Fruit fly (Drosophila melanogaster) whole organism, pupa: ENCODE measurements around the gene Sps2.

Experiments
- CG10348 ChIP-seq: fragments of 200-800 bp; sonication (Bioruptor generic); IDR thresholded peaks from 2 replicates; pipeline ENCODE4 v1.3.6; 2022; ENCODE audit warnings: missing biosample characterization, missing genetic modification characterization
- CG12605 ChIP-seq: fragments of 200-800 bp; sonication (Bioruptor generic); IDR thresholded peaks from 2 replicates; pipeline ENCODE4 v1.3.6; 2022; ENCODE audit warnings: missing biosample characterization, missing genetic modification characterization
- CG13204 ChIP-seq: fragments of 200-800 bp; sonication (Bioruptor generic); optimal IDR thresholded peaks from 2 replicates; lab custom pipeline; 2018; ENCODE audit warnings: missing biosample characterization, mild to moderate bottlenecking, missing genetic modification characterization, moderate library complexity
- CG14655 ChIP-seq: fragments of 200-800 bp; sonication (Bioruptor generic); optimal IDR thresholded peaks from 3 replicates; lab custom pipeline; 2017; ENCODE audit warnings: mild to moderate bottlenecking, missing biosample characterization, missing genetic modification reagents, missing genetic modification characterization
- CG15710 ChIP-seq: fragments of 200-800 bp; sonication (Bioruptor generic); optimal IDR thresholded peaks from 2 replicates; lab custom pipeline; 2018; ENCODE audit warnings: missing biosample characterization, mild to moderate bottlenecking, missing genetic modification characterization, moderate library complexity
- CG17806 ChIP-seq: fragments of 200-800 bp; sonication (Bioruptor generic); optimal IDR thresholded peaks from 2 replicates; lab custom pipeline; 2018; ENCODE audit warnings: missing biosample characterization, mild to moderate bottlenecking, missing genetic modification characterization, moderate library complexity
- CG32121 ChIP-seq: fragments of 200-800 bp; sonication (Bioruptor generic); IDR thresholded peaks from 2 replicates; pipeline ENCODE4 v1.3.6; 2022; ENCODE audit warnings: missing biosample characterization, missing genetic modification characterization
- CG34367 ChIP-seq: fragments of 200-800 bp; sonication (Bioruptor generic); optimal IDR thresholded peaks from 2 replicates; lab custom pipeline; 2018; ENCODE audit warnings: missing biosample characterization, mild to moderate bottlenecking, missing genetic modification characterization
- CG4496 ChIP-seq: fragments of 200-800 bp; sonication (Bioruptor generic); IDR thresholded peaks from 3 replicates; pipeline ENCODE4 v1.3.6; 2022; ENCODE audit warnings: missing biosample characterization, missing genetic modification characterization
- CG8159 ChIP-seq: fragments of 200-800 bp; sonication (Bioruptor generic); optimal IDR thresholded peaks from 3 replicates; lab custom pipeline; 2018; ENCODE audit warnings: missing biosample characterization, mild to moderate bottlenecking, missing genetic modification characterization, moderate library complexity
- CG8301 ChIP-seq: fragments of 200-800 bp; sonication (Bioruptor generic); optimal IDR thresholded peaks from 2 replicates; lab custom pipeline; 2018; ENCODE audit warnings: missing biosample characterization, mild to moderate bottlenecking, missing genetic modification characterization
- CG9948 ChIP-seq: fragments of 200-800 bp; sonication (Bioruptor generic); optimal IDR thresholded peaks from 2 replicates; lab custom pipeline; 2018; ENCODE audit warnings: missing biosample characterization, mild to moderate bottlenecking, missing genetic modification characterization, moderate library complexity
- D1 ChIP-seq: fragments of 200-800 bp; sonication (Bioruptor generic); optimal IDR thresholded peaks from 2 replicates; lab custom pipeline; 2018; ENCODE audit warnings: missing biosample characterization, mild to moderate bottlenecking, missing genetic modification characterization, moderate library complexity
- EcR ChIP-seq: fragments of 200-800 bp; sonication (Bioruptor generic); optimal IDR thresholded peaks from 3 replicates; lab custom pipeline; 2019; ENCODE audit warnings: missing biosample characterization, missing genetic modification characterization, mild to moderate bottlenecking, moderate library complexity, missing genetic modification reagents
- Ets98B ChIP-seq: fragments of 200-800 bp; sonication (Bioruptor generic); IDR thresholded peaks from 2 replicates; pipeline ENCODE4 v1.3.6; 2022; ENCODE audit warnings: missing biosample characterization, missing genetic modification characterization
- Pif1A ChIP-seq: fragments of 200-800 bp; sonication (Bioruptor generic); optimal IDR thresholded peaks from 3 replicates; lab custom pipeline; 2016; ENCODE audit warnings: missing biosample characterization, missing genetic modification characterization
- Pif1B ChIP-seq: fragments of 200-800 bp; sonication (Bioruptor generic); optimal IDR thresholded peaks from 3 replicates; lab custom pipeline; 2016; ENCODE audit warnings: missing biosample characterization, missing genetic modification characterization
- Snoo ChIP-seq: fragments of 200-800 bp; sonication (Bioruptor generic); optimal IDR thresholded peaks from 3 replicates; lab custom pipeline; 2017; ENCODE audit warnings: missing biosample characterization, mild to moderate bottlenecking, missing genetic modification characterization, inconsistent platforms
- fd96Ca ChIP-seq: fragments of 200-800 bp; sonication (Bioruptor generic); IDR thresholded peaks from 3 replicates; pipeline ENCODE4 v1.3.6; 2022; ENCODE audit warnings: missing biosample characterization, missing genetic modification characterization
- gl ChIP-seq: fragments of 200-800 bp; sonication (Bioruptor generic); optimal IDR thresholded peaks from 2 replicates; lab custom pipeline; 2018; ENCODE audit warnings: missing biosample characterization, mild to moderate bottlenecking, missing genetic modification characterization
- rn ChIP-seq: fragments of 200-800 bp; sonication (Bioruptor generic); IDR thresholded peaks from 2 replicates; pipeline ENCODE4 v1.3.6; 2022; ENCODE audit warnings: missing biosample characterization, missing genetic modification characterization

Gene Sps2

DNA sequence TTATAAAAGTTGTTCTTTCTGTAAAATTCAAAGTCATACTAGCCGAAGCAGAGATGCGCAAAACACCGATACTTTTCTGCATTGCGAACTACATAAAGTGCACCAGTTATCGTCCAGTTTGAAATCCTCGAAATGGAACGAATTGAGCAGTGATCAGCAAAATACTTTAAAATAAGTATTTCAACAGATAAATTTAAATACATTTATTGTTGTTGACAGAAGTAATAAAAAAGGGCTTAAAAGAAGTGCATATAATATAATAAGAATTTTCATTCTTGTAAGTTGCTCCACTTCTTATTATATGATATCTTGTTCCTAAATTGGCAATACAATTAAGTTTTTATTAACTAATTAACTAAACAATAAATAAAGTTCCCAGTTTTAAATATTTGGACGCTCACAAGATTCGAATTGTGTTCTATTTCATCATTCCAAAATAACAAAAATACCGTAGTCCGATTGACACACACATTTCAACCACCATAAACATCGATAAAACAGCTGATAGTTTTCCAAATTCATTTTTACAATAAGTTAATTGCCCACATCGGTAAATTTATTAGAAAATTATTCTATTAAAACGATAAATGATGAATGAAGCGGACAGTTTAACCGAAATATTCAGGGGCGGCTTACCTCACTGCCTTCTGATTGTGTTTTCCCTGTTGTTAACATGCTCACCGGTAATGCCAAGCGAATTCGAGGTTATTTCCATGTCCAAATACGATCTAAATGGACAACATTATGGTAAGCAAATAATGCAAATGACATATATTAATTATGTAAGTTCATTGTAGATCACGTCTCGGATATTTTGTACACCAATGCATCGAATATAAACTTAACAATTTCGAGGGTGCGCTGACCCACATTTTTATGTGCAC is 27.8 kb upstream of the Sps2 start, which contains the start of the genes Usp14 and CG4972:
Gene Usp14 (minus strand): TSS at position 70 of the 884 bp plus-strand sequence.
Gene CG4972 (plus strand): TSS at position 466 of the 884 bp plus-strand sequence.
- TF ChIP-seq CG13204 (no peak), fd96Ca (no peak), CG15710 (peak; percentile 24), EcR (GFP tag; lab: Kevin White, UChicago) (peak; percentile 27)

- TF ChIP-seq CG9948 (tag; lab: Kevin White, UChicago) = no peak
- no peak for TF ChIP-seq gl (tag; lab: Kevin White, UChicago)
- TF ChIP-seq Snoo (tag; lab: Kevin White, UChicago) = no peak
- no peak for TF ChIP-seq CG15710
- no peak for TF ChIP-seq Pif1A (GFP tag; lab: Kevin White, UChicago)
Measured at dm6 chr2L:10315888-10316287, 26.5 kb upstream of the Sps2 start.

DNA sequence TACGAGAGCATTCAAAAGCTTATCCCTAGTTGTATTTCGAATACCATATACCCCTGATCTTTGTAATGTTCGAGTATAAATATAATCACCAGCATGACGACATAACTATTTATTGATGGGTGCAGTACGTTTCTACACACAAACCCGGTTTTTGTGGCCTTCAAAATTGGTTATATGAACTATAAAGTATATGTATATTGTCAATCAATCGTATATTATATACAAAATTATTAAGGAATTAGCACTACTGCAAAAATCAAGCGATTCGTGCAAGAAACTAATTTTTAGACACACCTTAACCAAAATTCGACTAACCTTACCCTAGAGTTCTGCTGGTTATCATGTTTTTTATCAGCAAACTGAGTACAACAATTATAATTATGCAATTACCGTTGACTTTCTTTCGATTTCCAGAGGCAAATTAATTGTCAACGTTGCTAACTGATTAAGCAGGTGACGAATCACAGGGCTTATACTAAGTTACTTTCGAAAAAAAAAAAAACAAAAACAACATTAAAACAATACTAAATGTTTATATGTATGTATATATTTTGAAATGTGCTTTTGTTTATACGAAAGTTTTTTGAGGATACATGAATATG is 22.1 kb upstream of the Sps2 start:
- TF ChIP-seq D1 (no peak), Pif1A (GFP tag; lab: Kevin White, UChicago) (no peak), gl (tag; lab: Kevin White, UChicago) (no peak), rn (GFP tag; lab: Robert Waterston, UW) (no peak), CG15710 (no peak), CG17806 (tag; lab: Kevin White, UChicago) (no peak), EcR (GFP tag; lab: Kevin White, UChicago) (no peak), CG8159 (tag; lab: Kevin White, UChicago) (no peak), CG4496 (no peak), Pif1B (GFP tag; lab: Kevin White, UChicago) (no peak), Snoo (tag; lab: Kevin White, UChicago) (no peak), CG13204 (no peak), CG10348 (no peak), CG12605 (GFP tag; lab: Robert Waterston, UW) (no peak), CG8301 (tag; lab: Kevin White, UChicago) (no peak), fd96Ca (no peak), CG32121 (GFP tag; lab: Robert Waterston, UW) (no peak), CG14655 (GFP tag; lab: Kevin White, UChicago) (no peak), CG34367 (no peak), CG9948 (tag; lab: Kevin White, UChicago) (no peak)

DNA sequence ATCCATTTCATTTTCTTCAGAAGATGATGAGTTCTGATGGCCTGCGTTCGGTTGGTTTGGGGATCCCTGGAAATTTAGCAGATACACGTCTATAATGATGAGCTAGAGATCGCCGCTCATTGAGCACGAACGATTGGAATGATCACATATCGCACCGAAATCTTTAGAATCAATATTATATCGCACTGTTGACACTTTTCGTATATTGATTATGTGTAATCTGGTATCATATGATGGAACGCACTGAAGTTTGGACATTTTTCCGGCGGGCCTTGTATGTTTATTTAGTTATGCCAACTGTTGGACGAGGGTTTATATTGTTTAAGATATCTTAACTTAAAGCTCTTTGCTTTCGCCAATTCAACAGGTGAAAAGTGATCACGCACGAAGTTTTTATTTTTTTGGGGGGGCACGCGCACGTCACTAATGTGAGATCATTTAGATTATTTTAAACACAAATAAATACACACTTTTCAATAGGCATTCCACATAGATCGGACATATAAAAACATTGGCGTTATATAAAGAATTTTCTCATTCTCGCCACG is 21.3 kb upstream of the Sps2 start:
- no peak for TF ChIP-seq CG17806 (tag; lab: Kevin White, UChicago)
- no peak for TF ChIP-seq Ets98B (GFP tag; lab: Robert Waterston, UW)
- no peak for TF ChIP-seq D1
- TF ChIP-seq Pif1B (GFP tag; lab: Kevin White, UChicago) = no peak
- no peak for TF ChIP-seq CG12605 (GFP tag; lab: Robert Waterston, UW)
- no peak for TF ChIP-seq CG13204
- no peak for TF ChIP-seq EcR (GFP tag; lab: Kevin White, UChicago)
- no peak for TF ChIP-seq gl (tag; lab: Kevin White, UChicago)
- TF ChIP-seq CG9948 (tag; lab: Kevin White, UChicago) = no peak

DNA sequence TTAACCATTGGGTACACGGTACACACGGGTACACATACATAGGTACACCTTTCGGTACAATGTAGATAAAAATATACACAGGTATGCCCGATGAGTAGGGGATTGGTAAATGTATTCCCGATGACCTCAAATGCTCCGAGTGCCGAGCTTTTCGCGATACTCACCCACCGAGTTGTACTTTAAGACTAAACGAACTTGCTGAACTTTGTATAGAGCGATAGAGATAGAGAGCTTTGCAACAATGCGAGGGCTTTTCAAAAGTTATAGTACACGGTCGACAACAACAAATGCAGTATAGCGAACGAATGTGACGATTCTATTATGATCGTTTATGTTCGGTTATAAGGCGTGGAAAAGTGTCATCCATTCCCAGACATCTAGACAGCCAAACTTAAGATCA is 20.8 kb upstream of the Sps2 start:
- TF ChIP-seq CG8301 (tag; lab: Kevin White, UChicago) = no peak
- TF ChIP-seq CG32121 (GFP tag; lab: Robert Waterston, UW) = peak; percentile 51; the same call in 1 of the 2 replicates
- TF ChIP-seq Pif1A (GFP tag; lab: Kevin White, UChicago) = no peak
- no peak for TF ChIP-seq CG9948 (tag; lab: Kevin White, UChicago)
- TF ChIP-seq Pif1B (GFP tag; lab: Kevin White, UChicago) = no peak
- no peak for TF ChIP-seq CG15710
- TF ChIP-seq CG34367 = no peak
- no peak for TF ChIP-seq fd96Ca
- peak; percentile 90 for TF ChIP-seq EcR (GFP tag; lab: Kevin White, UChicago)
- no peak for TF ChIP-seq CG12605 (GFP tag; lab: Robert Waterston, UW)
- no peak for TF ChIP-seq CG8159 (tag; lab: Kevin White, UChicago)
- TF ChIP-seq gl (tag; lab: Kevin White, UChicago) = peak; percentile 42

DNA sequence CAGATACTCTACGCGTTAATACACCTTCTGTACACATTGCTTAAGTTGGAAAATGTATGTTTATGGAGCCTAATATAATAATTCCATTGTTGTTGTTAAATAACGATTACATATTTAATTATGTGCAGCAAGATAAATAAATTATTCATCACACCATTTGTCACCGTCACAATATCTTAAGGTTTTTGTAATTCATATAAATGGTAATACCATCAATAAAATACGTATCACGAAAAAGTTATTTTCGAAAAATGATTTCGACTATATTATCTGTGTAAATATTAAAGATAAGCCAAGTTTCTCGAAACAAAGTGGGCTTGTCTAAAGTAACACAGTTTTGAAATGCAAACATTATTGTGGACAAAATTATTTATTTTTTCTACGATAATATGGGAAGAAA is 20.2 kb upstream of the Sps2 start, which contains the start of gene CG4995:
Gene CG4995 (plus strand): TSS at position 301 of the 400 bp plus-strand sequence.
- no peak for TF ChIP-seq CG32121 (GFP tag; lab: Robert Waterston, UW)
- TF ChIP-seq Ets98B (GFP tag; lab: Robert Waterston, UW) = no peak
- no peak for TF ChIP-seq CG8159 (tag; lab: Kevin White, UChicago)
- TF ChIP-seq CG34367 = no peak
- TF ChIP-seq fd96Ca = no peak
- no peak for TF ChIP-seq CG15710
- no peak for TF ChIP-seq CG17806 (tag; lab: Kevin White, UChicago)
- TF ChIP-seq Snoo (tag; lab: Kevin White, UChicago) = no peak
- no peak for TF ChIP-seq Pif1B (GFP tag; lab: Kevin White, UChicago)
- TF ChIP-seq D1 = no peak
- TF ChIP-seq CG4496 = no peak
- no peak for TF ChIP-seq CG13204
- no peak for TF ChIP-seq rn (GFP tag; lab: Robert Waterston, UW)
- TF ChIP-seq CG14655 (GFP tag; lab: Kevin White, UChicago) = no peak
- no peak for TF ChIP-seq Pif1A (GFP tag; lab: Kevin White, UChicago)
- no peak for TF ChIP-seq CG12605 (GFP tag; lab: Robert Waterston, UW)
